Worm (Caenorhabditis elegans) whole organism, young adult: ENCODE data around the gene B0336.7.

ENCODE experiments used
- B0336.3 ChIP-seq: fragments of 200-800 bp; sonication (Bioruptor generic); IDR thresholded peaks from 2 replicates; pipeline ENCODE4 v1.3.6; 2022; ENCODE audit warnings: missing genetic modification characterization, missing compliant biosample characterization
- C06A6.2 ChIP-seq: fragments of 200-800 bp; sonication (Bioruptor generic); conservative IDR thresholded peaks from 2 replicates; pipeline ENCODE4 v1.3.6; 2022; ENCODE audit warnings: missing genetic modification characterization, missing compliant biosample characterization
- F10E7.11 ChIP-seq: sonication (generic microtip); optimal IDR thresholded peaks from 2 replicates; lab custom pipeline; 2017; ENCODE audit warnings: mild to moderate bottlenecking, missing genetic modification characterization, moderate library complexity, missing compliant biosample characterization
- F22D6.2 ChIP-seq: sonication (generic microtip); optimal IDR thresholded peaks from 2 replicates; lab custom pipeline; 2016; ENCODE audit warnings: mild to moderate bottlenecking, missing genetic modification characterization, missing compliant biosample characterization
- F23B12.7 ChIP-seq: sonication (generic microtip); optimal IDR thresholded peaks from 2 replicates; lab custom pipeline; 2017; ENCODE audit warnings: missing genetic modification characterization, mild to moderate bottlenecking, missing compliant biosample characterization, antibody characterized with exemption, moderate library complexity; ENCODE audit not compliant: insufficient read depth
- F57C9.4 ChIP-seq: sonication (generic microtip); optimal IDR thresholded peaks from 2 replicates; lab custom pipeline; 2017; ENCODE audit warnings: mild to moderate bottlenecking, missing genetic modification characterization, missing compliant biosample characterization
- K12H6.12 ChIP-seq: fragments of 200-800 bp; sonication (Bioruptor generic); optimal IDR thresholded peaks from 2 replicates; lab custom pipeline; 2018; ENCODE audit warnings: mild to moderate bottlenecking, missing genetic modification characterization, missing compliant biosample characterization
- Y53G8AR.9 ChIP-seq: fragments of 200-800 bp; sonication (Bioruptor generic); conservative IDR thresholded peaks from 2 replicates; pipeline ENCODE4 v1.3.6; 2022; ENCODE audit warnings: missing genetic modification reagents, missing genetic modification characterization, missing compliant biosample characterization
- Y56A3A.18 ChIP-seq: fragments of 200-800 bp; sonication (Bioruptor generic); IDR thresholded peaks from 2 replicates; pipeline ENCODE4 v1.3.6; 2022; ENCODE audit warnings: missing genetic modification reagents, missing genetic modification characterization, missing compliant biosample characterization
- Y79H2A.3 ChIP-seq: fragments of 200-800 bp; sonication (Bioruptor generic); conservative IDR thresholded peaks from 2 replicates; pipeline ENCODE4 v1.3.6; 2022; ENCODE audit warnings: missing genetic modification reagents, missing genetic modification characterization, missing compliant biosample characterization
- Y95B8A.8 ChIP-seq: fragments of 200-800 bp; sonication (Bioruptor generic); IDR thresholded peaks from 2 replicates; pipeline ENCODE4 v1.3.6; 2022; ENCODE audit warnings: missing genetic modification reagents, missing genetic modification characterization, missing compliant biosample characterization
- aptf-3 ChIP-seq: fragments of 200-800 bp; sonication (Bioruptor generic); IDR thresholded peaks from 2 replicates; pipeline ENCODE4 v1.3.6; 2022; ENCODE audit warnings: missing genetic modification characterization, missing compliant biosample characterization
- attf-6 ChIP-seq: fragments of 200-800 bp; sonication (Bioruptor generic); IDR thresholded peaks from 2 replicates; pipeline ENCODE4 v1.3.6; 2022; ENCODE audit warnings: missing genetic modification reagents, missing genetic modification characterization, missing compliant biosample characterization
- cebp-2 ChIP-seq: fragments of 200-800 bp; sonication (Bioruptor generic); IDR thresholded peaks from 2 replicates; pipeline ENCODE4 v1.3.6; 2022; ENCODE audit warnings: missing genetic modification characterization, missing compliant biosample characterization
- ceh-79 ChIP-seq: sonication (generic microtip); optimal IDR thresholded peaks from 2 replicates; lab custom pipeline; 2017; ENCODE audit warnings: mild to moderate bottlenecking, missing genetic modification characterization, missing compliant biosample characterization
- dox-1 ChIP-seq: fragments of 200-800 bp; sonication (Bioruptor generic); IDR thresholded peaks from 2 replicates; pipeline ENCODE4 v1.3.6; 2022; ENCODE audit warnings: missing genetic modification reagents, missing genetic modification characterization, missing compliant biosample characterization
- egrh-3 ChIP-seq: fragments of 200-800 bp; sonication (Bioruptor generic); IDR thresholded peaks from 2 replicates; pipeline ENCODE4 v1.3.6; 2022; ENCODE audit warnings: missing genetic modification reagents, missing genetic modification characterization, missing compliant biosample characterization
- him-1 ChIP-seq: sonication (generic microtip); optimal IDR thresholded peaks from 2 replicates; lab custom pipeline; 2016; ENCODE audit warnings: missing genotype, missing genetic modification reagents, missing genetic modification characterization, missing compliant biosample characterization
- hlh-26 ChIP-seq: fragments of 200-800 bp; sonication (Bioruptor generic); conservative IDR thresholded peaks from 2 replicates; pipeline ENCODE4 v1.3.6; 2022; ENCODE audit warnings: missing genetic modification reagents, missing genetic modification characterization, missing compliant biosample characterization
- hsf-1 ChIP-seq: fragments of 200-800 bp; sonication (Bioruptor generic); IDR thresholded peaks from 2 replicates; pipeline ENCODE4 v1.3.6; 2022; ENCODE audit warnings: missing genetic modification reagents, missing genetic modification characterization, missing compliant biosample characterization
- let-607 ChIP-seq, 2 experiments: fragments of 200-800 bp in 1 of 2; sonication (Bioruptor generic) in 1 of 2; sonication (generic microtip) in 1 of 2; optimal IDR thresholded peaks; 2 replicates each; lab custom pipeline; 2016 to 2018; ENCODE audit warnings: mild to moderate bottlenecking in 2 of 2, missing compliant biosample characterization in 2 of 2, missing genetic modification characterization in 2 of 2, moderate library complexity in 2 of 2, missing genotype in 1 of 2
- lin-35 ChIP-seq, 3 experiments: fragments of 150-350 bp in 2 of 3; sonication (generic microtip) in 1 of 3; optimal IDR thresholded peaks; 2 replicates each; lab custom pipeline; 2014 to 2018; ENCODE audit warnings: missing biosample characterization in 3 of 3, missing genetic modification characterization in 3 of 3, missing genetic modification reagents in 3 of 3
- lin-40 ChIP-seq: sonication (generic microtip); optimal IDR thresholded peaks from 2 replicates; lab custom pipeline; 2016; ENCODE audit warnings: missing genetic modification characterization, mild to moderate bottlenecking, missing compliant biosample characterization, missing genotype, missing genetic modification reagents
- lin-54 ChIP-seq: fragments of 200-800 bp; sonication (Bioruptor generic); optimal IDR thresholded peaks from 2 replicates; lab custom pipeline; 2018; ENCODE audit warnings: mild to moderate bottlenecking, missing genetic modification characterization, missing compliant biosample characterization
- lsy-27 ChIP-seq: sonication (generic microtip); optimal IDR thresholded peaks from 2 replicates; lab custom pipeline; 2017; ENCODE audit warnings: missing genetic modification characterization, mild to moderate bottlenecking, missing compliant biosample characterization, antibody characterized with exemption, missing genotype, borderline replicate concordance; ENCODE audit not compliant: insufficient read depth
- mcd-1 ChIP-seq: fragments of 200-800 bp; sonication (Bioruptor generic); IDR thresholded peaks from 2 replicates; pipeline ENCODE4 v1.3.6; 2022; ENCODE audit warnings: missing genetic modification reagents, missing genetic modification characterization, missing compliant biosample characterization
- mxl-1 ChIP-seq: sonication (generic microtip); optimal IDR thresholded peaks from 2 replicates; lab custom pipeline; 2016; ENCODE audit warnings: missing genetic modification characterization, missing compliant biosample characterization
- nfya-2 ChIP-seq: fragments of 200-800 bp; sonication (Bioruptor generic); IDR thresholded peaks from 2 replicates; pipeline ENCODE4 v1.3.6; 2022; ENCODE audit warnings: missing genetic modification reagents, missing genetic modification characterization, missing compliant biosample characterization
- nhr-179 ChIP-seq: sonication (generic microtip); optimal IDR thresholded peaks from 2 replicates; lab custom pipeline; 2016; ENCODE audit warnings: mild to moderate bottlenecking, missing genetic modification characterization, missing compliant biosample characterization
- nhr-27 ChIP-seq: fragments of 200-800 bp; sonication (Bioruptor generic); optimal IDR thresholded peaks from 2 replicates; lab custom pipeline; 2018; ENCODE audit warnings: mild to moderate bottlenecking, missing genetic modification characterization, moderate library complexity, missing compliant biosample characterization
- nhr-80 ChIP-seq: sonication (generic microtip); optimal IDR thresholded peaks from 2 replicates; lab custom pipeline; 2016; ENCODE audit warnings: missing genetic modification characterization, missing compliant biosample characterization
- rcor-1 ChIP-seq: fragments of 200-800 bp; sonication (Bioruptor generic); IDR thresholded peaks from 2 replicates; pipeline ENCODE4 v1.3.6; 2022; ENCODE audit warnings: missing genetic modification reagents, missing genetic modification characterization, missing compliant biosample characterization
- snpc-1.1 ChIP-seq: sonication (generic microtip); optimal IDR thresholded peaks from 2 replicates; lab custom pipeline; 2017; ENCODE audit warnings: missing genetic modification characterization, mild to moderate bottlenecking, missing compliant biosample characterization, antibody characterized with exemption, moderate library complexity, missing genotype, missing genetic modification reagents; ENCODE audit not compliant: insufficient read depth
- snpc-4 ChIP-seq, 5 experiments: fragments of 150-350 bp in 1 of 5; sonication (generic microtip) in 4 of 5; optimal IDR thresholded peaks; 2 replicates each; lab custom pipeline; 2014 to 2018; ENCODE audit warnings: missing genetic modification characterization in 5 of 5, missing biosample characterization in 3 of 5, antibody characterized with exemption in 2 of 5, mild to moderate bottlenecking in 2 of 5, missing compliant biosample characterization in 2 of 5, missing genotype in 2 of 5, moderate library complexity in 2 of 5, missing genetic modification reagents in 1 of 5
- tbx-9 ChIP-seq: sonication (generic microtip); optimal IDR thresholded peaks from 2 replicates; lab custom pipeline; 2016; ENCODE audit warnings: borderline replicate concordance, missing genetic modification characterization, inconsistent platforms, missing compliant biosample characterization
- unc-130 ChIP-seq: sonication (generic microtip); optimal IDR thresholded peaks from 2 replicates; lab custom pipeline; 2016; ENCODE audit warnings: missing genetic modification reagents, missing genetic modification characterization, missing compliant biosample characterization
- ztf-22 ChIP-seq: fragments of 200-800 bp; sonication (Bioruptor generic); optimal IDR thresholded peaks from 2 replicates; lab custom pipeline; 2018; ENCODE audit warnings: mild to moderate bottlenecking, missing genetic modification characterization, moderate library complexity, missing compliant biosample characterization
- ztf-28 ChIP-seq: fragments of 200-800 bp; sonication (Bioruptor generic); IDR thresholded peaks from 2 replicates; pipeline ENCODE4 v1.3.6; 2022; ENCODE audit warnings: missing genetic modification reagents, missing genetic modification characterization, missing compliant biosample characterization
- ztf-3 ChIP-seq: fragments of 200-800 bp; sonication (Bioruptor generic); optimal IDR thresholded peaks from 2 replicates; lab custom pipeline; 2018; ENCODE audit warnings: mild to moderate bottlenecking, missing genetic modification characterization, missing compliant biosample characterization

B0336.7 gene

ce11 chrIII:5678935-5679334 lies 18.2 kb downstream of the B0336.7 start, which contains the start of the genes ska-3 and rps-12 (continued):
- TF ChIP-seq nfya-2 (GFP tag; lab: Robert Waterston, UW) (no peak), nhr-80 (tag; lab: Kevin White, UChicago) (peak; percentile 83), ztf-22 (GFP tag; lab: Kevin White, UChicago) (peak; percentile 47), K12H6.12 (tag; lab: Kevin White, UChicago) (peak; percentile 91), lin-40 (tag; lab: Kevin White, UChicago) (peak; percentile 97), F57C9.4 (tag; lab: Kevin White, UChicago) (no peak), lin-35 (GFP tag; optimal IDR thresholded peaks at IDR 0.05; lab: Kevin White, UChicago) (peak; percentile 48 to 99 (median 88)), cebp-2 (no peak), Y56A3A.18 (GFP tag; lab: Robert Waterston, UW) (peak; percentile 51; the same call in 1 of the 2 replicates), dox-1 (peak; percentile 97), rcor-1 (peak; percentile 96), tbx-9 (no peak), ceh-79 (no peak), B0336.3 (GFP tag; lab: Robert Waterston, UW) (peak; percentile 80), nhr-27 (tag; lab: Kevin White, UChicago) (no peak), let-607 (tag; optimal IDR thresholded peaks at IDR 0.05; lab: Kevin White, UChicago) (peak; percentile 75 to 89), C06A6.2 (peak; percentile 92), unc-130 (GFP tag; lab: Kevin White, UChicago) (peak; percentile 70), lsy-27 (tag; lab: Kevin White, UChicago) (peak; percentile 19), Y79H2A.3 (peak; percentile 69), snpc-4 (GFP tag; optimal IDR thresholded peaks at IDR 0.05; lab: Kevin White, UChicago) (peak; percentile 78), snpc-4 (tag; optimal IDR thresholded peaks at IDR 0.05; lab: Kevin White, UChicago) (peak; percentile 77 to 88 (median 86)), ztf-3 (GFP tag; lab: Kevin White, UChicago) (peak; percentile 22), him-1 (peak; percentile 84), hlh-26 (GFP tag; lab: Robert Waterston, UW) (no peak), egrh-3 (GFP tag; lab: Robert Waterston, UW) (peak; percentile 42; the same call in 1 of the 2 replicates), Y95B8A.8 (GFP tag; lab: Robert Waterston, UW) (peak; percentile 83), F22D6.2 (peak; percentile 69), lin-54 (peak; percentile 98), mcd-1 (GFP tag; lab: Robert Waterston, UW) (peak; percentile 100), hsf-1 (peak; percentile 82), snpc-1.1 (tag; lab: Kevin White, UChicago) (peak; percentile 78), nhr-179 (tag; lab: Kevin White, UChicago) (no peak), F10E7.11 (tag; lab: Kevin White, UChicago) (no peak), ztf-28 (peak; percentile 52; the same call in 1 of the 2 replicates), attf-6 (no peak), Y53G8AR.9 (peak; percentile 98), mxl-1 (tag; lab: Kevin White, UChicago) (no peak), F23B12.7 (peak; percentile 98), aptf-3 (GFP tag; lab: Robert Waterston, UW) (no peak)
